Worm (Caenorhabditis elegans): ENCODE results near the gene vha-6.

The vha-6 gene

ce11 chrII:11453639-11454038, 15.4 kb upstream of the vha-6 start:
- no peak for TF ChIP-seq nhr-77 (tag; optimal IDR thresholded peaks at IDR 0.05)
- TF ChIP-seq lin-13 (GFP tag; optimal IDR thresholded peaks at IDR 0.05), result no peak
- TF ChIP-seq fkh-8 (tag; optimal IDR thresholded peaks at IDR 0.05), result peak; percentile 98
- TF ChIP-seq lin-35 (GFP tag; optimal IDR thresholded peaks at IDR 0.05), result peak in 1 of 2 experiments; percentile 4

ce11 chrII:11453025-11453424, 14.8 kb upstream of the vha-6 start, which contains the start of gene rsp-1:
Gene rsp-1 (plus strand): TSS chrII:11453362.
- TF ChIP-seq mep-1 (tag; optimal IDR thresholded peaks at IDR 0.05) (peak; percentile 84), lir-3 (tag; optimal IDR thresholded peaks at IDR 0.05; ENCODE audit: poor library complexity) (peak; percentile 68), unc-130 (tag; optimal IDR thresholded peaks at IDR 0.05) (peak; percentile 91), aly-2 (tag; optimal IDR thresholded peaks at IDR 0.05) (peak; percentile 65), sox-4 (tag; optimal IDR thresholded peaks at IDR 0.05) (peak; percentile 45), isw-1 (GFP tag; IDR thresholded peaks at IDR 0.05) (peak; percentile 87), alr-1 (tag; optimal IDR thresholded peaks at IDR 0.05; ENCODE audit: borderline replicate concordance) (no peak), F16B12.6 (tag; optimal IDR thresholded peaks at IDR 0.05) (peak; percentile 69), nhr-77 (tag; optimal IDR thresholded peaks at IDR 0.05) (peak; percentile 78), lin-39 (tag; optimal IDR thresholded peaks at IDR 0.05) (peak; percentile 42), mab-9 (GFP tag; IDR thresholded peaks at IDR 0.05) (no peak), irx-1 (tag; optimal IDR thresholded peaks at IDR 0.05) (peak; percentile 76), lsy-2 (tag; optimal IDR thresholded peaks at IDR 0.05) (peak; percentile 91 to 94), vab-15 (tag; optimal IDR thresholded peaks at IDR 0.05) (peak; percentile 67), snpc-4 (tag; optimal IDR thresholded peaks at IDR 0.05) (peak; percentile 81), C16A3.4 (tag; optimal IDR thresholded peaks at IDR 0.05) (peak; percentile 95), unc-30 (tag; optimal IDR thresholded peaks at IDR 0.05) (no peak), rnt-1 (tag; optimal IDR thresholded peaks at IDR 0.05) (peak; percentile 94), ceh-8 (GFP tag; optimal IDR thresholded peaks at IDR 0.05) (peak; percentile 55), blmp-1 (tag; optimal IDR thresholded peaks at IDR 0.05) (peak; percentile 27), swsn-7 (tag; optimal IDR thresholded peaks at IDR 0.05) (peak; percentile 91), dsc-1 (tag; optimal IDR thresholded peaks at IDR 0.05) (peak; percentile 89), fkh-4 (tag; optimal IDR thresholded peaks at IDR 0.05; ENCODE audit: borderline replicate concordance) (peak; percentile 29), C34B4.2 (tag; optimal IDR thresholded peaks at IDR 0.05) (no peak), elt-3 (tag; optimal IDR thresholded peaks at IDR 0.05) (peak in 4 of 6 experiments; percentile 24 to 96 (median 67)), fos-1 (tag; optimal IDR thresholded peaks at IDR 0.05) (peak; percentile 78), nhr-76 (tag; optimal IDR thresholded peaks at IDR 0.05) (no peak), ets-5 (GFP tag; IDR thresholded peaks at IDR 0.05) (no peak), pqm-1 (tag; optimal IDR thresholded peaks at IDR 0.05) (no peak), efl-3 (GFP tag; optimal IDR thresholded peaks at IDR 0.05) (no peak), snu-23 (GFP tag; optimal IDR thresholded peaks at IDR 0.05) (peak; percentile 94), zag-1 (tag; optimal IDR thresholded peaks at IDR 0.05) (no peak), ztf-4 (tag; optimal IDR thresholded peaks at IDR 0.05) (peak; percentile 84), nhr-20 (tag; optimal IDR thresholded peaks at IDR 0.05) (peak; percentile 94), fkh-8 (tag; optimal IDR thresholded peaks at IDR 0.05) (peak; percentile 79), hpl-2 (GFP tag; optimal IDR thresholded peaks at IDR 0.05) (peak; percentile 80), lin-13 (GFP tag; optimal IDR thresholded peaks at IDR 0.05) (peak; percentile 89), ceh-90 (tag; optimal IDR thresholded peaks at IDR 0.05) (no peak), efl-1 (optimal IDR thresholded peaks at IDR 0.05) (peak; percentile 88 to 90), efl-1 (GFP tag; optimal IDR thresholded peaks at IDR 0.05 in 1 of 2) (peak; percentile 84 to 98), egl-13 (tag; optimal IDR thresholded peaks at IDR 0.05) (peak; percentile 49), sup-37 (GFP tag; optimal IDR thresholded peaks at IDR 0.05) (peak; percentile 39), skn-1 (tag; optimal IDR thresholded peaks at IDR 0.05) (peak; percentile 83), fkh-10 (GFP tag; optimal IDR thresholded peaks at IDR 0.05) (peak; percentile 57), xbp-1 (tag; optimal IDR thresholded peaks at IDR 0.05) (peak; percentile 90), dpl-1 (GFP tag; optimal IDR thresholded peaks at IDR 0.05) (peak; percentile 84 to 88 (median 87)), unc-62 (GFP tag; optimal IDR thresholded peaks at IDR 0.05) (no peak), ceh-88 (GFP tag; IDR thresholded peaks at IDR 0.05) (no peak; the same call in 1 of the 2 replicates), unc-98 (GFP tag; IDR thresholded peaks at IDR 0.05) (no peak), hlh-4 (tag; optimal IDR thresholded peaks at IDR 0.05) (no peak)
